Fruit fly (Drosophila melanogaster) whole organism, embryonic: ENCODE measurements around the gene CG5781.

Experiments used
- Abd-B ChIP-seq: fragments of 200-800 bp; sonication (Bioruptor generic); optimal IDR thresholded peaks from 2 replicates; lab custom pipeline; 2018; ENCODE audit warnings: missing biosample characterization, mild to moderate bottlenecking, missing genetic modification characterization, moderate library complexity
- Aef1 ChIP-seq: fragments of 200-800 bp; sonication (Bioruptor generic); IDR thresholded peaks from 3 replicates; pipeline ENCODE4 v1.3.6; 2022; ENCODE audit warnings: missing biosample characterization, missing genetic modification characterization
- CG10366 ChIP-seq: fragments of 200-800 bp; sonication (Bioruptor generic); IDR thresholded peaks from 2 replicates; pipeline ENCODE4 v1.3.6; 2022; ENCODE audit warnings: missing biosample characterization, missing genetic modification characterization
- CG11723 ChIP-seq: fragments of 200-800 bp; sonication (Bioruptor generic); optimal IDR thresholded peaks from 2 replicates; lab custom pipeline; 2017; ENCODE audit warnings: missing biosample characterization, mild to moderate bottlenecking, missing genetic modification characterization
- CG13296 ChIP-seq: fragments of 200-800 bp; sonication (Bioruptor generic); optimal IDR thresholded peaks from 3 replicates; lab custom pipeline; 2018; ENCODE audit warnings: missing biosample characterization, mild to moderate bottlenecking, missing genetic modification characterization
- CG13894 ChIP-seq: fragments of 200-800 bp; sonication (Bioruptor generic); optimal IDR thresholded peaks from 3 replicates; lab custom pipeline; 2018; ENCODE audit warnings: missing biosample characterization, mild to moderate bottlenecking, missing genetic modification characterization, moderate library complexity
- CG14441 ChIP-seq: fragments of 200-800 bp; sonication (Bioruptor generic); IDR thresholded peaks from 2 replicates; pipeline ENCODE4 v1.3.6; 2022; ENCODE audit warnings: missing biosample characterization, missing genetic modification characterization
- CG14860 ChIP-seq: fragments of 200-800 bp; sonication (Bioruptor generic); IDR thresholded peaks from 3 replicates; pipeline ENCODE4 v1.3.6; 2022; ENCODE audit warnings: missing biosample characterization, missing genetic modification characterization; ENCODE audit not compliant: partially characterized antibody
- CG15073 ChIP-seq: fragments of 200-800 bp; sonication (Bioruptor generic); optimal IDR thresholded peaks from 2 replicates; lab custom pipeline; 2016; ENCODE audit warnings: missing biosample characterization, missing genetic modification characterization
- CG1603 ChIP-seq: fragments of 200-800 bp; sonication (Bioruptor generic); optimal IDR thresholded peaks from 2 replicates; lab custom pipeline; 2019; ENCODE audit warnings: missing biosample characterization, mild to moderate bottlenecking, missing genetic modification characterization, moderate library complexity
- CG16815 ChIP-seq: fragments of 200-800 bp; sonication (Bioruptor generic); optimal IDR thresholded peaks from 3 replicates; lab custom pipeline; 2017; ENCODE audit warnings: missing biosample characterization, mild to moderate bottlenecking, missing genetic modification characterization
- CG17328 ChIP-seq: fragments of 200-800 bp; sonication (Bioruptor generic); IDR thresholded peaks from 2 replicates; pipeline ENCODE4 v1.3.6; 2022; ENCODE audit warnings: missing biosample characterization, missing genetic modification characterization
- CG1792 ChIP-seq: fragments of 200-800 bp; sonication (Bioruptor generic); optimal IDR thresholded peaks from 2 replicates; lab custom pipeline; 2016; ENCODE audit warnings: missing biosample characterization, missing genetic modification characterization
- CG2116 ChIP-seq: fragments of 200-800 bp; sonication (Bioruptor generic); optimal IDR thresholded peaks from 3 replicates; lab custom pipeline; 2018; ENCODE audit warnings: missing biosample characterization, mild to moderate bottlenecking, missing genetic modification characterization
- CG2712 ChIP-seq: fragments of 200-800 bp; optimal IDR thresholded peaks from 3 replicates; lab custom pipeline; 2019; ENCODE audit warnings: missing biosample characterization, mild to moderate bottlenecking, missing genetic modification characterization, moderate library complexity
- CG34422 ChIP-seq: fragments of 200-800 bp; sonication (Bioruptor generic); IDR thresholded peaks from 3 replicates; pipeline ENCODE4 v1.3.6; 2022; ENCODE audit warnings: missing biosample characterization, missing genetic modification characterization
- CG3726 ChIP-seq: fragments of 200-800 bp; sonication (Bioruptor generic); IDR thresholded peaks from 3 replicates; pipeline ENCODE4, ENCODE4 v1.3.6; 2022; ENCODE audit warnings: missing biosample characterization, missing genetic modification characterization
- CG4282 ChIP-seq: fragments of 200-800 bp; sonication (Bioruptor generic); optimal IDR thresholded peaks from 2 replicates; lab custom pipeline; 2016; ENCODE audit warnings: missing biosample characterization, missing genetic modification characterization
- CG5245 ChIP-seq: fragments of 200-800 bp; sonication (Bioruptor generic); optimal IDR thresholded peaks from 3 replicates; lab custom pipeline; 2016; ENCODE audit warnings: missing biosample characterization, missing genetic modification characterization
- CG5953 ChIP-seq: fragments of 200-800 bp; sonication (Bioruptor generic); IDR thresholded peaks from 2 replicates; pipeline ENCODE4 v1.3.6; 2022; ENCODE audit warnings: missing biosample characterization, missing genetic modification characterization
- CG6683 ChIP-seq: fragments of 200-800 bp; sonication (Bioruptor generic); optimal IDR thresholded peaks from 2 replicates; lab custom pipeline; 2017; ENCODE audit warnings: missing biosample characterization, mild to moderate bottlenecking, missing genetic modification characterization, missing genetic modification reagents
- CG7839 ChIP-seq: fragments of 200-800 bp; sonication (Bioruptor generic); optimal IDR thresholded peaks from 3 replicates; lab custom pipeline; 2018; ENCODE audit warnings: missing biosample characterization, mild to moderate bottlenecking, missing genetic modification characterization, moderate library complexity
- CG8089 ChIP-seq: fragments of 200-800 bp; sonication (Bioruptor generic); optimal IDR thresholded peaks from 3 replicates; lab custom pipeline; 2016; ENCODE audit warnings: missing biosample characterization, missing genetic modification characterization
- Dbx ChIP-seq: fragments of 200-800 bp; sonication (Bioruptor generic); IDR thresholded peaks from 3 replicates; pipeline ENCODE4 v1.3.6; 2022; ENCODE audit warnings: missing biosample characterization, missing genetic modification characterization
- ERR ChIP-seq: fragments of 200-800 bp; sonication (Bioruptor generic); optimal IDR thresholded peaks from 2 replicates; lab custom pipeline; 2016; ENCODE audit warnings: missing biosample characterization, missing genetic modification characterization
- Eip74EF ChIP-seq, 2 experiments: fragments of 200-800 bp in 1 of 2; fragments of >200 bp in 1 of 2; sonication (Bioruptor generic) in 1 of 2; optimal IDR thresholded peaks; 2 replicates each; lab custom pipeline; 2017 to 2019; ENCODE audit warnings: missing biosample characterization in 2 of 2, missing genetic modification characterization in 2 of 2, mild to moderate bottlenecking in 1 of 2, moderate library complexity in 1 of 2
- Gug ChIP-seq: fragments of 200-800 bp; sonication (Bioruptor generic); IDR thresholded peaks from 4 replicates; pipeline ENCODE4 v1.3.6; 2022; ENCODE audit warnings: missing biosample characterization, missing genetic modification characterization
- Poxn ChIP-seq: fragments of 200-800 bp; sonication (Bioruptor generic); IDR thresholded peaks from 2 replicates; pipeline ENCODE4 v1.3.6; 2022; ENCODE audit warnings: missing biosample characterization, missing genetic modification characterization
- btn ChIP-seq: fragments of 200-800 bp; sonication (Bioruptor generic); optimal IDR thresholded peaks from 2 replicates; lab custom pipeline; 2016; ENCODE audit warnings: missing biosample characterization, missing genetic modification characterization
- cas ChIP-seq: fragments of 200-800 bp; sonication (Bioruptor generic); IDR thresholded peaks from 2 replicates; pipeline ENCODE4 v1.3.6; 2022; ENCODE audit warnings: missing biosample characterization, missing genetic modification characterization
- ci ChIP-seq: fragments of 200-800 bp; sonication (Bioruptor generic); IDR thresholded peaks from 3 replicates; pipeline ENCODE4 v1.3.6; 2022; ENCODE audit warnings: missing biosample characterization, missing genetic modification characterization
- dpn ChIP-seq, 2 experiments: fragments of 200-800 bp; sonication (Bioruptor generic); optimal IDR thresholded peaks; 3 replicates each; lab custom pipeline; 2016; ENCODE audit warnings: missing biosample characterization in 2 of 2, missing genetic modification characterization in 2 of 2
- ems ChIP-seq: fragments of 200-800 bp; sonication (Bioruptor generic); optimal IDR thresholded peaks from 3 replicates; lab custom pipeline; 2016; ENCODE audit warnings: missing biosample characterization, missing genetic modification characterization
- gsb-n ChIP-seq: fragments of 200-800 bp; sonication (Bioruptor generic); optimal IDR thresholded peaks from 3 replicates; lab custom pipeline; 2018; ENCODE audit warnings: missing biosample characterization, mild to moderate bottlenecking, missing genetic modification characterization
- h ChIP-seq: fragments of >200 bp; optimal IDR thresholded peaks from 2 replicates; lab custom pipeline; 2017
- hbn ChIP-seq: fragments of 200-800 bp; sonication (Bioruptor generic); IDR thresholded peaks from 2 replicates; pipeline ENCODE4 v1.3.6; 2022; ENCODE audit warnings: missing biosample characterization, missing genetic modification characterization; ENCODE audit not compliant: partially characterized antibody
- klu ChIP-seq: fragments of 200-800 bp; sonication (Bioruptor generic); IDR thresholded peaks from 2 replicates; pipeline ENCODE4 v1.3.6; 2022; ENCODE audit warnings: missing biosample characterization, missing genetic modification characterization
- nau ChIP-seq: fragments of 200-800 bp; sonication (Bioruptor generic); optimal IDR thresholded peaks from 3 replicates; lab custom pipeline; 2017; ENCODE audit warnings: missing biosample characterization, mild to moderate bottlenecking, missing genetic modification characterization, missing genetic modification reagents
- pfk ChIP-seq: fragments of 200-800 bp; sonication (Bioruptor generic); optimal IDR thresholded peaks from 2 replicates; lab custom pipeline; 2018; ENCODE audit warnings: missing biosample characterization, mild to moderate bottlenecking, missing genetic modification characterization, moderate library complexity
- pho ChIP-seq: fragments of 200-800 bp; sonication (Bioruptor generic); optimal IDR thresholded peaks from 2 replicates; lab custom pipeline; 2016; ENCODE audit warnings: missing biosample characterization, missing genetic modification characterization
- pnt ChIP-seq: fragments of 200-800 bp; sonication (Bioruptor generic); optimal IDR thresholded peaks from 3 replicates; lab custom pipeline; 2016; ENCODE audit warnings: missing biosample characterization, missing genetic modification characterization
- prd ChIP-seq, 3 experiments: fragments of >200 bp in 2 of 3; fragments of 200-800 bp in 1 of 3; sonication (Bioruptor generic) in 1 of 3; optimal IDR thresholded peaks in 2 of 3; IDR thresholded peaks in 1 of 3; 2 replicates in 2 of 3; 3 replicates in 1 of 3; pipeline versions ENCODE4 v1.3.6 to Lab custom; 2017 to 2022; ENCODE audit warnings: missing biosample characterization in 1 of 3, missing genetic modification characterization in 1 of 3
- sc ChIP-seq, 3 experiments: fragments of >200 bp in 2 of 3; fragments of 200-800 bp in 1 of 3; sonication (Bioruptor generic) in 1 of 3; optimal IDR thresholded peaks; 2 replicates in 2 of 3; 3 replicates in 1 of 3; lab custom pipeline; 2017; ENCODE audit warnings: mild to moderate bottlenecking in 1 of 3, missing biosample characterization in 1 of 3, missing genetic modification characterization in 1 of 3, missing genetic modification reagents in 1 of 3
- shn ChIP-seq: fragments of 200-800 bp; sonication (Bioruptor generic); optimal IDR thresholded peaks from 3 replicates; lab custom pipeline; 2016; ENCODE audit warnings: missing biosample characterization, missing genetic modification characterization
- sim ChIP-seq: fragments of 200-800 bp; sonication (Bioruptor generic); IDR thresholded peaks from 2 replicates; pipeline ENCODE4 v1.3.6; 2022; ENCODE audit warnings: missing biosample characterization, missing genetic modification characterization
- ssp ChIP-seq: fragments of 200-800 bp; sonication (Bioruptor generic); IDR thresholded peaks from 2 replicates; pipeline ENCODE4 v1.3.6; 2022; ENCODE audit warnings: missing biosample characterization, missing genetic modification characterization
- stwl ChIP-seq: fragments of 200-800 bp; sonication (Bioruptor generic); optimal IDR thresholded peaks from 3 replicates; lab custom pipeline; 2018; ENCODE audit warnings: missing biosample characterization, mild to moderate bottlenecking, missing genetic modification characterization, moderate library complexity
- toy ChIP-seq: fragments of 200-800 bp; sonication (Bioruptor generic); IDR thresholded peaks from 2 replicates; pipeline ENCODE4 v1.3.6; 2022; ENCODE audit warnings: missing biosample characterization, missing genetic modification characterization
- twi ChIP-seq: fragments of 200-800 bp; optimal IDR thresholded peaks from 2 replicates; lab custom pipeline; 2019; ENCODE audit warnings: missing biosample characterization, mild to moderate bottlenecking, missing genetic modification characterization, moderate library complexity
- unc-4 ChIP-seq: fragments of 200-800 bp; sonication (Bioruptor generic); IDR thresholded peaks from 2 replicates; pipeline ENCODE4 v1.3.6; 2022; ENCODE audit warnings: missing biosample characterization, missing genetic modification characterization; ENCODE audit not compliant: partially characterized antibody
- zf30C ChIP-seq: fragments of 200-800 bp; sonication (Bioruptor generic); optimal IDR thresholded peaks from 3 replicates; lab custom pipeline; 2018; ENCODE audit warnings: missing biosample characterization, mild to moderate bottlenecking, missing genetic modification characterization

The CG5781 gene

dm6 chr2L:12712255-12712654 is 15.1 kb upstream of the CG5781 start (continued):
- TF ChIP-seq pnt (GFP tag; lab: Kevin White, UChicago) (no peak), zf30C (GFP tag; lab: Kevin White, UChicago) (no peak), CG15073 (GFP tag; lab: Kevin White, UChicago) (no peak), CG10366 (GFP tag; lab: Robert Waterston, UW) (no peak), nau (no peak), CG5953 (GFP tag; lab: Robert Waterston, UW) (no peak), shn (GFP tag; lab: Kevin White, UChicago) (no peak), CG8089 (GFP tag; lab: Kevin White, UChicago) (no peak), CG13894 (tag; lab: Kevin White, UChicago) (no peak), btn (GFP tag; lab: Kevin White, UChicago) (no peak), cas (no peak), Abd-B (no peak), h (lab: Kevin White, UChicago) (no peak), hbn (no peak), pho (GFP tag; lab: Kevin White, UChicago) (no peak), Eip74EF (GFP tag; optimal IDR thresholded peaks at IDR 0.05; lab: Kevin White, UChicago) (no peak), CG6683 (GFP tag; lab: Kevin White, UChicago) (no peak), CG13296 (no peak), CG4282 (no peak), CG17328 (GFP tag; lab: Robert Waterston, UW) (no peak), unc-4 (GFP tag; lab: Robert Waterston, UW) (no peak), CG3726 (no peak), ERR (GFP tag; lab: Kevin White, UChicago) (no peak), CG11723 (no peak), CG1792 (GFP tag; lab: Kevin White, UChicago) (no peak), CG1603 (tag; lab: Kevin White, UChicago) (peak; percentile 62), stwl (tag; lab: Kevin White, UChicago) (peak; percentile 84), klu (GFP tag; lab: Robert Waterston, UW) (no peak), gsb-n (tag; lab: Kevin White, UChicago) (no peak), CG2116 (GFP tag; lab: Kevin White, UChicago) (peak; percentile 93), CG2712 (tag; lab: Kevin White, UChicago) (peak; percentile 48), dpn (GFP tag; optimal IDR thresholded peaks at IDR 0.05; lab: Kevin White, UChicago) (peak in 1 of 2 experiments; percentile 18), sc (optimal IDR thresholded peaks at IDR 0.05; lab: Kevin White, UChicago) (no peak), sc (GFP tag; optimal IDR thresholded peaks at IDR 0.05; lab: Kevin White, UChicago) (no peak), pfk (GFP tag; lab: Kevin White, UChicago) (no peak), ci (GFP tag; lab: Robert Waterston, UW) (no peak), Aef1 (no peak), CG14441 (no peak), CG5245 (GFP tag; lab: Kevin White, UChicago) (no peak), prd (optimal IDR thresholded peaks at IDR 0.05; lab: Kevin White, UChicago) (no peak), prd (GFP tag; IDR thresholded peaks at IDR 0.05; lab: Robert Waterston, UW) (no peak), CG7839 (no peak), CG34422 (peak; percentile 61; the same call in 1 of the 3 replicates), Poxn (GFP tag; lab: Robert Waterston, UW) (no peak), ems (GFP tag; lab: Kevin White, UChicago) (no peak), Gug (GFP tag; lab: Robert Waterston, UW) (no peak), CG14860 (GFP tag; lab: Robert Waterston, UW) (no peak), Dbx (GFP tag; lab: Robert Waterston, UW) (no peak), sim (no peak), toy (GFP tag; lab: Robert Waterston, UW) (no peak), twi (tag; lab: Kevin White, UChicago) (no peak), CG16815 (GFP tag; lab: Kevin White, UChicago) (no peak), ssp (GFP tag; lab: Robert Waterston, UW) (0 out of 2 replicates have a peak, but pooled peaks have one; percentile 7)
